Fruit fly (Drosophila melanogaster) whole organism, prepupa: Measurements from ENCODE around the gene ND-PDSW.
A peak's percentile ranks its signal among the peaks of the same experiment; 100 is the strongest.

Experiments
- Blimp-1 ChIP-seq: fragments of 200-800 bp; sonication (Bioruptor generic); optimal IDR thresholded peaks from 3 replicates; lab custom pipeline; 2017; ENCODE audit warnings: missing biosample characterization, missing genetic modification characterization, mild to moderate bottlenecking, moderate library complexity, missing genetic modification reagents
- CG10631 ChIP-seq: fragments of 200-800 bp; sonication (Bioruptor generic); optimal IDR thresholded peaks from 2 replicates; lab custom pipeline; 2016; ENCODE audit warnings: missing biosample characterization, missing genetic modification characterization
- CG10669 ChIP-seq: fragments of 200-800 bp; sonication (Bioruptor generic); optimal IDR thresholded peaks from 3 replicates; lab custom pipeline; 2018; ENCODE audit warnings: missing biosample characterization, mild to moderate bottlenecking, missing genetic modification characterization, moderate library complexity
- CG11902 ChIP-seq: fragments of 200-800 bp; sonication (Bioruptor generic); optimal IDR thresholded peaks from 3 replicates; lab custom pipeline; 2016; ENCODE audit warnings: missing biosample characterization, missing genetic modification characterization
- CG15336 ChIP-seq: fragments of 200-800 bp; sonication (Bioruptor generic); IDR thresholded peaks from 2 replicates; pipeline ENCODE4 v1.3.6; 2022; ENCODE audit warnings: missing biosample characterization, missing genetic modification characterization
- CG16779 ChIP-seq: fragments of 200-800 bp; sonication (Bioruptor generic); optimal IDR thresholded peaks from 3 replicates; lab custom pipeline; 2017; ENCODE audit warnings: missing biosample characterization, mild to moderate bottlenecking, missing genetic modification characterization
- CG3032 ChIP-seq: fragments of 200-800 bp; optimal IDR thresholded peaks from 2 replicates; lab custom pipeline; 2019; ENCODE audit warnings: missing biosample characterization, mild to moderate bottlenecking, missing genetic modification characterization, moderate library complexity
- CG34406 ChIP-seq: fragments of 200-800 bp; sonication (Bioruptor generic); optimal IDR thresholded peaks from 3 replicates; lab custom pipeline; 2016; ENCODE audit warnings: missing biosample characterization, missing genetic modification characterization
- CG3919 ChIP-seq: fragments of 200-800 bp; sonication (Bioruptor generic); optimal IDR thresholded peaks from 3 replicates; lab custom pipeline; 2016; ENCODE audit warnings: missing biosample characterization, missing genetic modification characterization
- CG4318 ChIP-seq: fragments of 200-800 bp; sonication (Bioruptor generic); optimal IDR thresholded peaks from 3 replicates; lab custom pipeline; 2017; ENCODE audit warnings: missing biosample characterization, mild to moderate bottlenecking, missing genetic modification characterization
- CG6163 ChIP-seq: fragments of 200-800 bp; sonication (Bioruptor generic); IDR thresholded peaks from 3 replicates; pipeline ENCODE4 v1.3.6; 2022; ENCODE audit warnings: missing biosample characterization, missing genetic modification characterization
- CG6276 ChIP-seq: fragments of 200-800 bp; sonication (Bioruptor generic); optimal IDR thresholded peaks from 2 replicates; lab custom pipeline; 2017; ENCODE audit warnings: missing biosample characterization, mild to moderate bottlenecking, missing genetic modification characterization
- CG6792 ChIP-seq: fragments of 200-800 bp; sonication (Bioruptor generic); optimal IDR thresholded peaks from 3 replicates; lab custom pipeline; 2016; ENCODE audit warnings: missing biosample characterization, missing genetic modification characterization
- CG6808 ChIP-seq: fragments of 200-800 bp; sonication (Bioruptor generic); optimal IDR thresholded peaks from 3 replicates; lab custom pipeline; 2017; ENCODE audit warnings: missing biosample characterization, missing genetic modification characterization, mild to moderate bottlenecking, moderate library complexity, missing genetic modification reagents
- CG7368 ChIP-seq: fragments of 200-800 bp; sonication (Bioruptor generic); optimal IDR thresholded peaks from 3 replicates; lab custom pipeline; 2016; ENCODE audit warnings: missing biosample characterization, missing genetic modification characterization
- CG8119 ChIP-seq: fragments of 200-800 bp; sonication (Bioruptor generic); IDR thresholded peaks from 3 replicates; pipeline ENCODE4 v1.3.6; 2022; ENCODE audit warnings: missing biosample characterization, missing genetic modification characterization
- CG8319 ChIP-seq: fragments of 200-800 bp; sonication (Bioruptor generic); optimal IDR thresholded peaks from 3 replicates; lab custom pipeline; 2016; ENCODE audit warnings: missing biosample characterization, missing genetic modification characterization
- CG8632 ChIP-seq: fragments of 200-800 bp; sonication (Bioruptor generic); optimal IDR thresholded peaks from 3 replicates; lab custom pipeline; 2016; ENCODE audit warnings: missing biosample characterization, missing genetic modification characterization
- Eip75B ChIP-seq: fragments of 200-800 bp; sonication (Bioruptor generic); optimal IDR thresholded peaks from 3 replicates; lab custom pipeline; 2016; ENCODE audit warnings: missing biosample characterization, missing genetic modification characterization
- Eip78C ChIP-seq: fragments of 200-800 bp; sonication (Bioruptor generic); peaks from one replicate; lab custom pipeline; 2016; ENCODE audit warnings: missing biosample characterization, missing genetic modification characterization
- Eip93F ChIP-seq: fragments of 200-800 bp; sonication (Bioruptor generic); optimal IDR thresholded peaks from 2 replicates; lab custom pipeline; 2016; ENCODE audit warnings: missing biosample characterization, mild to moderate bottlenecking, missing genetic modification characterization
- Ets21C ChIP-seq: fragments of 200-800 bp; sonication (Bioruptor generic); optimal IDR thresholded peaks from 3 replicates; lab custom pipeline; 2016; ENCODE audit warnings: missing biosample characterization, missing genetic modification characterization
- Ets96B ChIP-seq: fragments of 200-800 bp; optimal IDR thresholded peaks from 2 replicates; lab custom pipeline; 2019; ENCODE audit warnings: missing biosample characterization, mild to moderate bottlenecking, missing genetic modification characterization, moderate library complexity
- Hr4 ChIP-seq: fragments of 200-800 bp; sonication (Bioruptor generic); optimal IDR thresholded peaks from 3 replicates; lab custom pipeline; 2016; ENCODE audit warnings: missing biosample characterization, missing genetic modification characterization
- OdsH ChIP-seq: fragments of 200-800 bp; sonication (Bioruptor generic); optimal IDR thresholded peaks from 3 replicates; lab custom pipeline; 2016; ENCODE audit warnings: missing biosample characterization, missing genetic modification characterization
- Sox102F ChIP-seq: fragments of 200-800 bp; sonication (Bioruptor generic); optimal IDR thresholded peaks from 2 replicates; lab custom pipeline; 2016; ENCODE audit warnings: missing biosample characterization, mild to moderate bottlenecking, missing genetic modification characterization
- Sox15 ChIP-seq: fragments of 200-800 bp; sonication (Bioruptor generic); optimal IDR thresholded peaks from 3 replicates; lab custom pipeline; 2016; ENCODE audit warnings: missing biosample characterization, missing genetic modification characterization
- achi ChIP-seq: fragments of 200-800 bp; sonication (Bioruptor generic); optimal IDR thresholded peaks from 3 replicates; lab custom pipeline; 2016; ENCODE audit warnings: missing biosample characterization, missing genetic modification characterization
- acj6 ChIP-seq: fragments of 200-800 bp; sonication (Bioruptor generic); optimal IDR thresholded peaks from 3 replicates; lab custom pipeline; 2016; ENCODE audit warnings: missing biosample characterization, missing genetic modification characterization
- eg ChIP-seq: fragments of 200-800 bp; sonication (Bioruptor generic); IDR thresholded peaks from 3 replicates; pipeline ENCODE4 v1.3.6; 2022; ENCODE audit warnings: missing biosample characterization, missing genetic modification characterization
- esn ChIP-seq: fragments of 200-800 bp; sonication (Bioruptor generic); optimal IDR thresholded peaks from 2 replicates; lab custom pipeline; 2016; ENCODE audit warnings: missing biosample characterization, mild to moderate bottlenecking, missing genetic modification characterization, moderate library complexity
- fd85E ChIP-seq: fragments of 200-800 bp; sonication (Bioruptor generic); optimal IDR thresholded peaks from 3 replicates; lab custom pipeline; 2016; ENCODE audit warnings: missing biosample characterization, missing genetic modification characterization
- fkh ChIP-seq: fragments of 200-800 bp; sonication (Bioruptor generic); optimal IDR thresholded peaks from 3 replicates; lab custom pipeline; 2017; ENCODE audit warnings: missing biosample characterization, mild to moderate bottlenecking, missing genetic modification characterization, moderate library complexity
- net ChIP-seq: fragments of 200-800 bp; sonication (Bioruptor generic); optimal IDR thresholded peaks from 3 replicates; lab custom pipeline; 2016; ENCODE audit warnings: missing biosample characterization, missing genetic modification characterization
- pdm3 ChIP-seq: fragments of 200-800 bp; sonication (Bioruptor generic); optimal IDR thresholded peaks from 3 replicates; lab custom pipeline; 2016; ENCODE audit warnings: missing biosample characterization, missing genetic modification characterization
- spab ChIP-seq: fragments of 200-800 bp; sonication (Bioruptor generic); optimal IDR thresholded peaks from 2 replicates; lab custom pipeline; 2017; ENCODE audit warnings: missing biosample characterization, mild to moderate bottlenecking, missing genetic modification characterization, missing genetic modification reagents
- ss ChIP-seq, 2 experiments: fragments of 200-800 bp; sonication (Bioruptor generic); optimal IDR thresholded peaks; 2 replicates in 1 of 2; 3 replicates in 1 of 2; lab custom pipeline; 2017 to 2018; ENCODE audit warnings: mild to moderate bottlenecking in 2 of 2, missing biosample characterization in 2 of 2, missing genetic modification characterization in 2 of 2, moderate library complexity in 1 of 2
- svp ChIP-seq: fragments of 200-800 bp; sonication (Bioruptor generic); peaks from one replicate; lab custom pipeline; 2016; ENCODE audit warnings: missing biosample characterization, missing genetic modification characterization
- topi ChIP-seq: fragments of 200-800 bp; sonication (Bioruptor generic); optimal IDR thresholded peaks from 3 replicates; lab custom pipeline; 2016; ENCODE audit warnings: missing biosample characterization, missing genetic modification characterization

Gene ND-PDSW

dm6 chr2L:3465918-3466727, at the start of gene ND-PDSW, which contains the start of gene msl-2:
ND-PDSW (plus strand) TSS chr2L:3466157.
msl-2 (minus strand) TSS chr2L:3466112.
- TF ChIP-seq CG8119 (no peak), fkh (GFP tag; lab: Kevin White, UChicago) (peak; percentile 68), Eip93F (GFP tag; lab: Kevin White, UChicago) (no peak), Blimp-1 (GFP tag; lab: Kevin White, UChicago) (no peak)

dm6 chr2L:3416527-3417304, 49.2 kb upstream of the ND-PDSW start, which contains the start of gene CG31952:
CG31952 (plus strand) TSS chr2L:3416693.
- TF ChIP-seq svp (GFP tag; lab: Kevin White, UChicago) = peak; percentile 49
- TF ChIP-seq CG6276 = no peak
- peak; percentile 21 for TF ChIP-seq CG10669 (GFP tag; lab: Kevin White, UChicago)
- TF ChIP-seq CG4318 = no peak
- peak; percentile 13 for TF ChIP-seq OdsH (GFP tag; lab: Kevin White, UChicago)
- TF ChIP-seq CG6808 = peak; percentile 91
- peak; percentile 30 for TF ChIP-seq topi (GFP tag; lab: Kevin White, UChicago)
- peak; percentile 60; the same call in 2 of the 3 replicates for TF ChIP-seq CG6163 (GFP tag; lab: Robert Waterston, UW)
- 0 out of 3 replicates have a peak, but pooled peaks have one; percentile 23 for TF ChIP-seq eg
- no peak for TF ChIP-seq CG10631 (GFP tag; lab: Kevin White, UChicago)
- peak; percentile 26 for TF ChIP-seq Sox15 (GFP tag; lab: Kevin White, UChicago)
- no peak for TF ChIP-seq CG16779 (tag; lab: Kevin White, UChicago)
- no peak for TF ChIP-seq Ets21C (GFP tag; lab: Kevin White, UChicago)
- TF ChIP-seq CG6792 (GFP tag; lab: Kevin White, UChicago) = peak; percentile 5
- peak; percentile 22 for TF ChIP-seq Hr4 (GFP tag; lab: Kevin White, UChicago)
- no peak for TF ChIP-seq CG3032 (tag; lab: Kevin White, UChicago)
- peak in 1 of 2 experiments; percentile 37 for TF ChIP-seq ss (GFP tag; optimal IDR thresholded peaks at IDR 0.05; lab: Kevin White, UChicago)
- peak; percentile 33 for TF ChIP-seq Blimp-1 (GFP tag; lab: Kevin White, UChicago)
- TF ChIP-seq net (GFP tag; lab: Kevin White, UChicago) = peak; percentile 51
- peak; percentile 47 for TF ChIP-seq acj6
- peak; percentile 35 for TF ChIP-seq Ets96B (tag; lab: Kevin White, UChicago)
- 0 out of 3 replicates have a peak, but pooled peaks have one; percentile 14 for TF ChIP-seq CG8119
- TF ChIP-seq achi (GFP tag; lab: Kevin White, UChicago) = peak; percentile 39
- TF ChIP-seq CG15336 (GFP tag; lab: Robert Waterston, UW) = peak; percentile 69
- no peak for TF ChIP-seq CG8319
- TF ChIP-seq Eip93F (GFP tag; lab: Kevin White, UChicago) = no peak
- peak; percentile 11 for TF ChIP-seq pdm3 (GFP tag; lab: Kevin White, UChicago)
- peak; percentile 91 for TF ChIP-seq Eip78C (GFP tag; lab: Kevin White, UChicago)
- TF ChIP-seq CG7368 (GFP tag; lab: Kevin White, UChicago) = peak; percentile 46
- peak; percentile 42 for TF ChIP-seq CG3919 (GFP tag; lab: Kevin White, UChicago)
- no peak for TF ChIP-seq fd85E (GFP tag; lab: Kevin White, UChicago)
- no peak for TF ChIP-seq Sox102F (GFP tag; lab: Kevin White, UChicago)
- TF ChIP-seq Eip75B (GFP tag; lab: Kevin White, UChicago) = peak; percentile 48
- no peak for TF ChIP-seq esn
- TF ChIP-seq spab (GFP tag; lab: Kevin White, UChicago) = no peak
- TF ChIP-seq CG34406 (GFP tag; lab: Kevin White, UChicago) = peak; percentile 23
- peak; percentile 30 for TF ChIP-seq CG11902
- TF ChIP-seq CG8632 (GFP tag; lab: Kevin White, UChicago) = peak; percentile 38
